Fruit fly (Drosophila melanogaster) Kc167 (cell line): ENCODE data around the gene CG14868.

Source experiments
- Myc ChIP-seq: fragments of >200 bp; optimal IDR thresholded peaks from 2 replicates; lab custom pipeline; 2017; ENCODE audit warnings: missing external identifiers
- Sin3A ChIP-seq: fragments of >200 bp; optimal IDR thresholded peaks from 2 replicates; lab custom pipeline; 2018; ENCODE audit warnings: missing external identifiers
- h ChIP-seq: fragments of >200 bp; optimal IDR thresholded peaks from 3 replicates; lab custom pipeline; 2018; ENCODE audit warnings: missing external identifiers
- insv ChIP-seq: fragments of >200 bp; optimal IDR thresholded peaks from 3 replicates; lab custom pipeline; 2018; ENCODE audit warnings: missing external identifiers
- psq ChIP-seq: fragments of >200 bp; optimal IDR thresholded peaks from 2 replicates; lab custom pipeline; 2017; ENCODE audit warnings: missing external identifiers
- ttk ChIP-seq: sonication (Bioruptor generic); optimal IDR thresholded peaks from 2 replicates; lab custom pipeline; 2017; ENCODE audit warnings: missing external identifiers

- no peak for TF ChIP-seq ttk
- TF ChIP-seq h = no peak
- no peak for TF ChIP-seq Myc (lab: Kevin White, UChicago)
- TF ChIP-seq insv (lab: Kevin White, UChicago) = no peak
- no peak for TF ChIP-seq psq (lab: Kevin White, UChicago)
- no peak for TF ChIP-seq Sin3A (lab: Kevin White, UChicago)
These were observed 39.5 kb upstream of the CG14868 start for dm6 chr3R:15409110-15409771.
